Worm (Caenorhabditis elegans): ENCODE data around the gene W01B6.3.

W01B6.3 gene

DNA sequence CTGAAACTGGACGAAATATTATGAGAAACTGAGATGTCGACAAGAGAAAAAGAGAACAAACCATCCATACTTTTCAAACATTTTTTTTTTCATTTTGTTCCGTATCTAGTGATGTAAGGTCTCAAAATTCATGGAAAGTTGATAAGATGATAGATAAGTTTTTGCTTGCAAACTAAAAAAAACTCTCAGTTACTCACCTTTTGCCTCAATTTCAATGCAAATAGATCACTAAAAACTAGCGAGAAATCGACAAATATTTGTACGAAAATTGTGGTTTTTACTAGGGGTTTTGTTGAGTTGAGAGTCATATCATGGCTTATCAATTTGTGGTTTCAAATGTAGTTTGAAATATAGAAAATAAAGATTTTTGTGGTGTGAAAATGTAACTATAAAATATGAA lies 11.6 kb downstream of the W01B6.3 start:
- TF ChIP-seq lin-15B (tag; optimal IDR thresholded peaks at IDR 0.05): no peak
- peak; percentile 3 for TF ChIP-seq pqm-1 (tag; optimal IDR thresholded peaks at IDR 0.05)
- no peak for TF ChIP-seq nhr-43 (tag; optimal IDR thresholded peaks at IDR 0.05; ENCODE audit: poor library complexity, severe bottlenecking)
- TF ChIP-seq ceh-82 (tag; optimal IDR thresholded peaks at IDR 0.05): no peak
- peak; percentile 45 for TF ChIP-seq elt-2 (tag; optimal IDR thresholded peaks at IDR 0.05)
- TF ChIP-seq pha-4 (tag; optimal IDR thresholded peaks at IDR 0.05): peak; percentile 28
- no peak for TF ChIP-seq nfya-1 (tag; optimal IDR thresholded peaks at IDR 0.05; ENCODE audit: insufficient read depth)
- no peak for TF ChIP-seq nhr-25 (tag; optimal IDR thresholded peaks at IDR 0.05)

- TF ChIP-seq nhr-43 (tag; optimal IDR thresholded peaks at IDR 0.05; ENCODE audit: poor library complexity, severe bottlenecking) (no peak), pqm-1 (tag; optimal IDR thresholded peaks at IDR 0.05) (peak; percentile 99), elt-2 (tag; optimal IDR thresholded peaks at IDR 0.05) (peak; percentile 99), pha-4 (tag; optimal IDR thresholded peaks at IDR 0.05) (peak; percentile 42), jun-1 (tag; optimal IDR thresholded peaks at IDR 0.05) (peak; percentile 46), fos-1 (tag; optimal IDR thresholded peaks at IDR 0.05) (peak; percentile 52), ceh-28 (tag; optimal IDR thresholded peaks at IDR 0.05) (no peak), nhr-77 (tag; optimal IDR thresholded peaks at IDR 0.05) (no peak), nfya-1 (tag; optimal IDR thresholded peaks at IDR 0.05; ENCODE audit: insufficient read depth) (no peak), hmg-11 (tag; optimal IDR thresholded peaks at IDR 0.05) (no peak), ama-1 (optimal IDR thresholded peaks at IDR 0.05) (no peak), unc-39 (tag; optimal IDR thresholded peaks at IDR 0.05) (no peak), nhr-28 (tag; optimal IDR thresholded peaks at IDR 0.05) (no peak)
Observed at ce11 chrIV:10059175-10059574, 13.3 kb downstream of the W01B6.3 start.

DNA sequence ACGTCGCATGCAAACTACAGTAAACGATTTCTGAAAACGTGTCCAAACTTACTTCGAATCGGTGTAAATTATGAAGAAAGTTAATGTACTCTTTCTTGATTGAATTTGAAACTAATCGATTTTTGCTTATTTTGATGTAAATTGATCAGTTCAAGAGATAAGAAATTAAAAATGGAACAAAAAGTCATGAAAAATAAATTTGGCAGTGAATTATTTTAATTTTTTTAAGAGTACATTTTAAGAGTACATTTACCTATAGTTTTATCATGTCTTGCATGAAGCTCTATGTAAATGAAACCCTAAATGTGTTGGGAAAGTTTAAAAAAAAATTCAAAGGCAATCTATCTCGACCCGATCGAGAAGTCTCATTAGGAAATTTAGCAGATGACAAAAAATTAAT lies 16.3 kb downstream of the W01B6.3 start, which contains the start of gene T04B2.7:
TSS of gene T04B2.7 (minus strand) at position 101 of the 400 bp plus-strand sequence.
- no peak for TF ChIP-seq ztf-4 (tag; optimal IDR thresholded peaks at IDR 0.05)
- TF ChIP-seq nhr-67 (tag; optimal IDR thresholded peaks at IDR 0.05): no peak
- no peak for TF ChIP-seq nhr-12 (tag; optimal IDR thresholded peaks at IDR 0.05)
- TF ChIP-seq tbx-2 (tag; optimal IDR thresholded peaks at IDR 0.05): no peak
- TF ChIP-seq fos-1 (tag; optimal IDR thresholded peaks at IDR 0.05): no peak
- no peak for TF ChIP-seq nhr-77 (tag; optimal IDR thresholded peaks at IDR 0.05)
- no peak for TF ChIP-seq daf-12 (tag; optimal IDR thresholded peaks at IDR 0.05)
- TF ChIP-seq zag-1 (tag; optimal IDR thresholded peaks at IDR 0.05): no peak
- TF ChIP-seq pha-4 (tag; optimal IDR thresholded peaks at IDR 0.05): no peak
- TF ChIP-seq nhr-28 (tag; optimal IDR thresholded peaks at IDR 0.05): no peak
- TF ChIP-seq elt-3 (tag; optimal IDR thresholded peaks at IDR 0.05): no peak
- no peak for TF ChIP-seq unc-62 (GFP tag; optimal IDR thresholded peaks at IDR 0.05)
- TF ChIP-seq pqm-1 (tag; optimal IDR thresholded peaks at IDR 0.05): no peak
- TF ChIP-seq lsy-12 (tag; optimal IDR thresholded peaks at IDR 0.05): no peak
- no peak for TF ChIP-seq nhr-43 (tag; optimal IDR thresholded peaks at IDR 0.05; ENCODE audit: poor library complexity, severe bottlenecking)
- TF ChIP-seq R02D3.7 (tag; optimal IDR thresholded peaks at IDR 0.05): no peak
- TF ChIP-seq ZK546.5 (tag; optimal IDR thresholded peaks at IDR 0.05): no peak
- TF ChIP-seq nhr-25 (tag; optimal IDR thresholded peaks at IDR 0.05): no peak

- TF ChIP-seq unc-62 (GFP tag; optimal IDR thresholded peaks at IDR 0.05): no peak
- no peak for TF ChIP-seq nhr-11 (tag; optimal IDR thresholded peaks at IDR 0.05)
- no peak for TF ChIP-seq mdl-1 (tag; optimal IDR thresholded peaks at IDR 0.05)
- no peak for TF ChIP-seq nhr-23 (tag; optimal IDR thresholded peaks at IDR 0.05)
- no peak for TF ChIP-seq lin-39 (tag; optimal IDR thresholded peaks at IDR 0.05)
- no peak for TF ChIP-seq tbx-2 (tag; optimal IDR thresholded peaks at IDR 0.05)
- TF ChIP-seq skn-1 (tag; optimal IDR thresholded peaks at IDR 0.05): no peak
- no peak for TF ChIP-seq nhr-28 (tag; optimal IDR thresholded peaks at IDR 0.05)
- TF ChIP-seq ceh-28 (tag; optimal IDR thresholded peaks at IDR 0.05): no peak
- no peak for TF ChIP-seq daf-12 (tag; optimal IDR thresholded peaks at IDR 0.05)
- TF ChIP-seq nhr-25 (tag; optimal IDR thresholded peaks at IDR 0.05): no peak
- TF ChIP-seq aly-2 (tag; optimal IDR thresholded peaks at IDR 0.05): no peak
- no peak for TF ChIP-seq ceh-82 (tag; optimal IDR thresholded peaks at IDR 0.05)
- TF ChIP-seq fkh-2 (tag; optimal IDR thresholded peaks at IDR 0.05): no peak
- no peak for TF ChIP-seq nhr-43 (tag; optimal IDR thresholded peaks at IDR 0.05; ENCODE audit: poor library complexity, severe bottlenecking)
- TF ChIP-seq sea-2 (GFP tag; optimal IDR thresholded peaks at IDR 0.05): no peak
- TF ChIP-seq hmg-11 (tag; optimal IDR thresholded peaks at IDR 0.05): no peak
- TF ChIP-seq ceh-9 (tag; optimal IDR thresholded peaks at IDR 0.05): no peak
- no peak for TF ChIP-seq unc-39 (tag; optimal IDR thresholded peaks at IDR 0.05)
Observed at ce11 chrIV:10053550-10053949, 18.9 kb downstream of the W01B6.3 start, which contains the start of gene srv-12. srv-12 (minus strand) TSS chrIV:10053650.

Measured in whole organism, L3 larva.